Fruit fly (Drosophila melanogaster) whole organism, embryonic: ENCODE results near the gene Cpr64Ab.

Experiments
- CG1024 ChIP-seq: fragments of 200-800 bp; sonication (Bioruptor generic); IDR thresholded peaks from 2 replicates; pipeline ENCODE4 v1.3.6; 2022; ENCODE audit warnings: missing biosample characterization, missing genetic modification characterization
- CG11247 ChIP-seq: fragments of 200-800 bp; sonication (Bioruptor generic); IDR thresholded peaks from 2 replicates; pipeline ENCODE4 v1.3.6; 2022; ENCODE audit warnings: missing biosample characterization, missing genetic modification characterization
- CG11504 ChIP-seq: fragments of 200-800 bp; sonication (Bioruptor generic); optimal IDR thresholded peaks from 3 replicates; lab custom pipeline; 2019; ENCODE audit warnings: missing biosample characterization, mild to moderate bottlenecking, missing genetic modification characterization, moderate library complexity
- CG11560 ChIP-seq: fragments of 200-800 bp; sonication (Bioruptor generic); IDR thresholded peaks from 3 replicates; pipeline ENCODE4 v1.3.6; 2022; ENCODE audit warnings: missing biosample characterization, missing genetic modification characterization
- CG11723 ChIP-seq: fragments of 200-800 bp; sonication (Bioruptor generic); optimal IDR thresholded peaks from 2 replicates; lab custom pipeline; 2017; ENCODE audit warnings: missing biosample characterization, mild to moderate bottlenecking, missing genetic modification characterization
- CG12104 ChIP-seq: fragments of 200-800 bp; sonication (Bioruptor generic); optimal IDR thresholded peaks from 3 replicates; lab custom pipeline; 2016; ENCODE audit warnings: missing biosample characterization, missing genetic modification characterization
- CG13296 ChIP-seq: fragments of 200-800 bp; sonication (Bioruptor generic); optimal IDR thresholded peaks from 3 replicates; lab custom pipeline; 2018; ENCODE audit warnings: missing biosample characterization, mild to moderate bottlenecking, missing genetic modification characterization
- CG15601 ChIP-seq: fragments of 200-800 bp; sonication (Bioruptor generic); optimal IDR thresholded peaks from 3 replicates; lab custom pipeline; 2019; ENCODE audit warnings: missing biosample characterization, mild to moderate bottlenecking, missing genetic modification characterization, moderate library complexity
- CG16863 ChIP-seq: fragments of 200-800 bp; sonication (Bioruptor generic); optimal IDR thresholded peaks from 3 replicates; lab custom pipeline; 2016; ENCODE audit warnings: missing biosample characterization, missing genetic modification characterization
- CG17912 ChIP-seq: fragments of 200-800 bp; sonication (Bioruptor generic); optimal IDR thresholded peaks from 2 replicates; lab custom pipeline; 2018; ENCODE audit warnings: missing biosample characterization, mild to moderate bottlenecking, missing genetic modification characterization
- CG18599 ChIP-seq: fragments of 200-800 bp; sonication (Bioruptor generic); optimal IDR thresholded peaks from 3 replicates; lab custom pipeline; 2017; ENCODE audit warnings: missing biosample characterization, missing genetic modification characterization, mild to moderate bottlenecking, moderate library complexity, missing genetic modification reagents
- CG30020 ChIP-seq: fragments of 200-800 bp; optimal IDR thresholded peaks from 2 replicates; lab custom pipeline; 2019; ENCODE audit warnings: missing biosample characterization, mild to moderate bottlenecking, missing genetic modification characterization, moderate library complexity
- CG34224 ChIP-seq: fragments of 200-800 bp; sonication (Bioruptor generic); IDR thresholded peaks from 3 replicates; pipeline ENCODE4 v1.3.6; 2022; ENCODE audit warnings: missing biosample characterization, missing genetic modification characterization; ENCODE audit not compliant: partially characterized antibody
- CG5180 ChIP-seq: fragments of 200-800 bp; sonication (Bioruptor generic); optimal IDR thresholded peaks from 3 replicates; lab custom pipeline; 2017; ENCODE audit warnings: missing biosample characterization, missing genetic modification characterization, mild to moderate bottlenecking, moderate library complexity, missing genetic modification reagents
- CG7271 ChIP-seq: fragments of 200-800 bp; sonication (Bioruptor generic); optimal IDR thresholded peaks from 2 replicates; lab custom pipeline; 2018; ENCODE audit warnings: missing biosample characterization, mild to moderate bottlenecking, missing genetic modification characterization, moderate library complexity
- CG8388 ChIP-seq: fragments of 200-800 bp; sonication (Bioruptor generic); optimal IDR thresholded peaks from 2 replicates; lab custom pipeline; 2019; ENCODE audit warnings: missing biosample characterization, mild to moderate bottlenecking, missing genetic modification characterization, moderate library complexity
- CG8924 ChIP-seq: fragments of 200-800 bp; optimal IDR thresholded peaks from 3 replicates; lab custom pipeline; 2019; ENCODE audit warnings: missing biosample characterization, mild to moderate bottlenecking, missing genetic modification characterization, moderate library complexity
- Deaf1 ChIP-seq: fragments of 200-800 bp; optimal IDR thresholded peaks from 3 replicates; lab custom pipeline; 2019; ENCODE audit warnings: missing biosample characterization, mild to moderate bottlenecking, missing genetic modification characterization, moderate library complexity
- Dip3 ChIP-seq: fragments of 200-800 bp; sonication (Bioruptor generic); optimal IDR thresholded peaks from 3 replicates; lab custom pipeline; 2016; ENCODE audit warnings: missing biosample characterization, missing genetic modification characterization
- E2f2 ChIP-seq: fragments of 200-800 bp; sonication (Bioruptor generic); IDR thresholded peaks from 2 replicates; pipeline ENCODE4 v1.3.6; 2022; ENCODE audit warnings: missing biosample characterization, missing genetic modification characterization
- Ets65A ChIP-seq: fragments of 200-800 bp; sonication (Bioruptor generic); peaks from one replicate; lab custom pipeline; 2016; ENCODE audit warnings: missing biosample characterization, missing genetic modification characterization
- HHEX ChIP-seq: fragments of 200-800 bp; sonication (Bioruptor generic); optimal IDR thresholded peaks from 3 replicates; lab custom pipeline; 2017; ENCODE audit warnings: missing biosample characterization, mild to moderate bottlenecking, missing genetic modification characterization, missing genetic modification reagents
- Hr3 ChIP-seq: fragments of 200-800 bp; sonication (Bioruptor generic); optimal IDR thresholded peaks from 3 replicates; lab custom pipeline; 2016; ENCODE audit warnings: missing biosample characterization, missing genetic modification characterization
- Hr51 ChIP-seq, 2 experiments: fragments of 200-800 bp; sonication (Bioruptor generic); optimal IDR thresholded peaks; 2 replicates in 1 of 2; 3 replicates in 1 of 2; lab custom pipeline; 2016 to 2018; ENCODE audit warnings: missing biosample characterization in 2 of 2, missing genetic modification characterization in 2 of 2, mild to moderate bottlenecking in 1 of 2, moderate library complexity in 1 of 2
- Max ChIP-seq: fragments of 200-800 bp; sonication (Bioruptor generic); optimal IDR thresholded peaks from 2 replicates; lab custom pipeline; 2016; ENCODE audit warnings: missing biosample characterization, mild to moderate bottlenecking, missing genetic modification characterization
- Nf-YA ChIP-seq: fragments of 200-800 bp; sonication (Bioruptor generic); IDR thresholded peaks from 2 replicates; pipeline ENCODE4 v1.3.6; 2022; ENCODE audit warnings: missing biosample characterization, missing genetic modification characterization
- Oli ChIP-seq: fragments of 200-800 bp; sonication (Bioruptor generic); optimal IDR thresholded peaks from 2 replicates; lab custom pipeline; 2018; ENCODE audit warnings: missing biosample characterization, mild to moderate bottlenecking, missing genetic modification characterization, moderate library complexity
- Pdp1 ChIP-seq, 2 experiments: fragments of 200-800 bp; sonication (Bioruptor generic); optimal IDR thresholded peaks; 3 replicates each; lab custom pipeline; 2016; ENCODE audit warnings: missing biosample characterization in 2 of 2, missing genetic modification characterization in 2 of 2, mild to moderate bottlenecking in 1 of 2, moderate library complexity in 1 of 2
- Taf1 ChIP-seq: fragments of 200-800 bp; sonication (Bioruptor generic); IDR thresholded peaks from 2 replicates; pipeline ENCODE4 v1.3.6; 2022; ENCODE audit warnings: missing biosample characterization, missing genetic modification characterization
- abd-A ChIP-seq: fragments of 200-800 bp; sonication (Bioruptor generic); optimal IDR thresholded peaks from 3 replicates; lab custom pipeline; 2019; ENCODE audit warnings: missing biosample characterization, mild to moderate bottlenecking, missing genetic modification characterization, moderate library complexity
- crc ChIP-seq: fragments of 200-800 bp; sonication (Bioruptor generic); optimal IDR thresholded peaks from 2 replicates; lab custom pipeline; 2016; ENCODE audit warnings: missing biosample characterization, missing genetic modification characterization
- da ChIP-seq: fragments of 200-800 bp; sonication (Bioruptor generic); optimal IDR thresholded peaks from 2 replicates; lab custom pipeline; 2016; ENCODE audit warnings: missing biosample characterization, missing genetic modification characterization
- dan ChIP-seq: fragments of 200-800 bp; sonication (Bioruptor generic); IDR thresholded peaks from 2 replicates; pipeline ENCODE4 v1.3.6; 2022; ENCODE audit warnings: missing biosample characterization, missing genetic modification characterization
- danr ChIP-seq: fragments of 200-800 bp; sonication (Bioruptor generic); IDR thresholded peaks from 2 replicates; pipeline ENCODE4 v1.3.6; 2022; ENCODE audit warnings: missing biosample characterization, missing genetic modification characterization
- dysf ChIP-seq: fragments of 200-800 bp; sonication (Bioruptor generic); IDR thresholded peaks from 3 replicates; pipeline ENCODE4 v1.3.6; 2022; ENCODE audit warnings: missing biosample characterization, missing genetic modification characterization
- ewg ChIP-seq: fragments of 200-800 bp; sonication (Bioruptor generic); optimal IDR thresholded peaks from 3 replicates; lab custom pipeline; 2017; ENCODE audit warnings: mild to moderate bottlenecking, missing biosample characterization, missing genetic modification reagents, missing genetic modification characterization
- fd102C ChIP-seq: fragments of 200-800 bp; sonication (Bioruptor generic); optimal IDR thresholded peaks from 2 replicates; lab custom pipeline; 2018; ENCODE audit warnings: missing biosample characterization, mild to moderate bottlenecking, missing genetic modification characterization, moderate library complexity
- gro ChIP-seq: fragments of 200-800 bp; sonication (Bioruptor generic); optimal IDR thresholded peaks from 2 replicates; lab custom pipeline; 2016; ENCODE audit warnings: missing biosample characterization, missing genetic modification characterization
- ham ChIP-seq: fragments of 200-800 bp; sonication (Bioruptor generic); IDR thresholded peaks from 2 replicates; pipeline ENCODE4 v1.3.6; 2022; ENCODE audit warnings: missing biosample characterization, missing genetic modification characterization
- hbn ChIP-seq: fragments of 200-800 bp; sonication (Bioruptor generic); IDR thresholded peaks from 2 replicates; pipeline ENCODE4 v1.3.6; 2022; ENCODE audit warnings: missing biosample characterization, missing genetic modification characterization; ENCODE audit not compliant: partially characterized antibody
- insv ChIP-seq, 2 experiments: fragments of 200-800 bp; sonication (Bioruptor generic); optimal IDR thresholded peaks; 3 replicates each; lab custom pipeline; 2016 to 2018; ENCODE audit warnings: missing biosample characterization in 2 of 2, missing genetic modification characterization in 2 of 2
- kni ChIP-seq: fragments of 200-800 bp; sonication (Bioruptor generic); optimal IDR thresholded peaks from 3 replicates; lab custom pipeline; 2017; ENCODE audit warnings: mild to moderate bottlenecking, missing biosample characterization, missing genetic modification reagents, missing genetic modification characterization
- org-1 ChIP-seq: fragments of 200-800 bp; sonication (Bioruptor generic); optimal IDR thresholded peaks from 2 replicates; lab custom pipeline; 2017; ENCODE audit warnings: missing biosample characterization, missing genetic modification characterization
- row ChIP-seq: fragments of 200-800 bp; sonication (Bioruptor generic); IDR thresholded peaks from 3 replicates; pipeline ENCODE4 v1.3.6; 2022; ENCODE audit warnings: missing biosample characterization, missing genetic modification characterization
- salm ChIP-seq: fragments of 200-800 bp; sonication (Bioruptor generic); optimal IDR thresholded peaks from 2 replicates; lab custom pipeline; 2018; ENCODE audit warnings: missing biosample characterization, mild to moderate bottlenecking, missing genetic modification characterization
- sc ChIP-seq, 3 experiments: fragments of >200 bp in 2 of 3; fragments of 200-800 bp in 1 of 3; sonication (Bioruptor generic) in 1 of 3; optimal IDR thresholded peaks; 2 replicates in 2 of 3; 3 replicates in 1 of 3; lab custom pipeline; 2017; ENCODE audit warnings: mild to moderate bottlenecking in 1 of 3, missing biosample characterization in 1 of 3, missing genetic modification characterization in 1 of 3, missing genetic modification reagents in 1 of 3
- sens-2 ChIP-seq: fragments of 200-800 bp; sonication (Bioruptor generic); IDR thresholded peaks from 2 replicates; pipeline ENCODE4 v1.3.6; 2022; ENCODE audit warnings: missing biosample characterization, missing genetic modification characterization
- slp2 ChIP-seq: fragments of 200-800 bp; sonication (Bioruptor generic); optimal IDR thresholded peaks from 2 replicates; lab custom pipeline; 2016; ENCODE audit warnings: missing biosample characterization, missing genetic modification characterization
- tgo ChIP-seq: fragments of 200-800 bp; sonication (Bioruptor generic); IDR thresholded peaks from 3 replicates; pipeline ENCODE4 v1.3.6; 2022; ENCODE audit warnings: missing biosample characterization, missing genetic modification characterization
- zfh2 ChIP-seq: fragments of 200-800 bp; sonication (Bioruptor generic); optimal IDR thresholded peaks from 2 replicates; lab custom pipeline; 2016; ENCODE audit warnings: missing biosample characterization, missing genetic modification characterization

Gene Cpr64Ab

dm6 chr3L:4177981-4178562 is 33.3 kb downstream of the Cpr64Ab start, which contains the start of gene Teh4:
Gene Teh4, minus strand, starts transcription at chr3L:4178270.
- TF ChIP-seq sc (optimal IDR thresholded peaks at IDR 0.05; lab: Kevin White, UChicago) (no peak), sc (GFP tag; optimal IDR thresholded peaks at IDR 0.05; lab: Kevin White, UChicago) (no peak), sens-2 (GFP tag; lab: Robert Waterston, UW) (no peak), CG1024 (GFP tag; lab: Robert Waterston, UW) (no peak), danr (no peak), salm (tag; lab: Kevin White, UChicago) (no peak), fd102C (GFP tag; lab: Kevin White, UChicago) (no peak), Dip3 (GFP tag; lab: Kevin White, UChicago) (no peak), CG15601 (tag; lab: Kevin White, UChicago) (peak; percentile 81), crc (no peak), CG8388 (no peak), Oli (no peak), Hr51 (GFP tag; optimal IDR thresholded peaks at IDR 0.05; lab: Kevin White, UChicago) (no peak), CG18599 (GFP tag; lab: Kevin White, UChicago) (peak; percentile 7), CG34224 (GFP tag; lab: Robert Waterston, UW) (no peak), CG7271 (tag; lab: Kevin White, UChicago) (no peak), CG16863 (GFP tag; lab: Kevin White, UChicago) (no peak), CG11247 (GFP tag; lab: Robert Waterston, UW) (0 out of 2 replicates have a peak, but pooled peaks have one; percentile 5), CG13296 (no peak), CG12104 (GFP tag; lab: Kevin White, UChicago) (no peak), Nf-YA (GFP tag; lab: Robert Waterston, UW) (no peak), hbn (no peak), gro (GFP tag; lab: Kevin White, UChicago) (no peak), CG5180 (GFP tag; lab: Kevin White, UChicago) (no peak), org-1 (GFP tag; lab: Kevin White, UChicago) (no peak), Deaf1 (peak; percentile 18), slp2 (no peak), kni (GFP tag; lab: Kevin White, UChicago) (no peak), ham (GFP tag; lab: Robert Waterston, UW) (no peak), Hr3 (GFP tag; lab: Kevin White, UChicago) (no peak), insv (GFP tag; optimal IDR thresholded peaks at IDR 0.05; lab: Kevin White, UChicago) (no peak), ewg (GFP tag; lab: Kevin White, UChicago) (peak; percentile 89), Pdp1 (GFP tag; optimal IDR thresholded peaks at IDR 0.05; lab: Kevin White, UChicago) (no peak), tgo (GFP tag; lab: Robert Waterston, UW) (no peak), CG11504 (tag; lab: Kevin White, UChicago) (no peak), Max (GFP tag; lab: Kevin White, UChicago) (no peak), CG8924 (tag; lab: Kevin White, UChicago) (no peak), zfh2 (GFP tag; lab: Kevin White, UChicago) (no peak), CG11560 (no peak), CG30020 (tag; lab: Kevin White, UChicago) (no peak), da (GFP tag; lab: Kevin White, UChicago) (no peak), dysf (GFP tag; lab: Robert Waterston, UW) (0 out of 3 replicates have a peak, but pooled peaks have one; percentile 9), dan (GFP tag; lab: Robert Waterston, UW) (no peak), Ets65A (GFP tag; lab: Kevin White, UChicago) (peak; percentile 85), Taf1 (no peak), HHEX (GFP tag; lab: Kevin White, UChicago) (no peak), row (GFP tag; lab: Robert Waterston, UW) (peak; percentile 22; the same call in 1 of the 3 replicates), CG11723 (GFP tag; lab: Kevin White, UChicago) (no peak), E2f2 (GFP tag; lab: Robert Waterston, UW) (no peak), CG17912 (GFP tag; lab: Kevin White, UChicago) (no peak), abd-A (peak; percentile 39)
